Fruit fly (Drosophila melanogaster): ENCODE measurements around the gene bc10.

The bc10 gene

DNA sequence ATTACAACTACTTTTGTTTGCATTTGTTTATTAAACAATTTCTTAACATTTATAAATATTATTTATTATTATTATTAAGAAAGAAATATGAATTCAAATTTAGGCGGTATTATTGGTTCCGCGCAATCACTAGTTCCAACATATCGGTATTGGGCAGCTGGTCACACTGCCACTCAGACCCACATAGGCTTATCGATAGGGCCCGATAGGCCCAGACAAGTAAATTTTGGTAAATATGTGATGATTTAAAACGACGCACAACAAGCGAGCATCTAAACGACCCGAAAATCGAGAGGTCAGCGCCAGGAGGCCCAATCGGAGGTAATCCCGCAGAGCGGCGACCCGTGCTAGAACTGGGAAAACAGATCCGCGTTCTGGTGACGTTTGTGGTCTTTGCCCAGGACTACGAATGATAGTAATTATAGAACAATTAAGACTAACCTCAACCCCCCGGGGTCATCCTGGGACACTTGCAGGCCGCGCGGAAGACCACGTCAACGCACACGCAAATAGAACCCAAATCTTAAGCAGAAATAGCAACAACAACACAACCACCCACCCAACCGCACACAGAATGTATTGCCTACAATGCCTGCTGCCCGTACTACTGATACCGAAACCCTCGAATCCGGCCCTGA is at the start of gene bc10:
Gene bc10, plus strand, starts transcription at position 181 of the 638 bp plus-strand sequence.
- TF ChIP-seq Ets65A (GFP tag), result no peak
- TF ChIP-seq Mad (GFP tag; optimal IDR thresholded peaks at IDR 0.05), result no peak
- peak; percentile 75 for TF ChIP-seq CG4617 (GFP tag; optimal IDR thresholded peaks at IDR 0.05; ENCODE audit: borderline replicate concordance)
- peak; percentile 45 for TF ChIP-seq CG1603 (tag; optimal IDR thresholded peaks at IDR 0.05)
- TF ChIP-seq al (GFP tag; IDR thresholded peaks at IDR 0.05), result no peak
- peak; percentile 77 for TF ChIP-seq nerfin-2 (GFP tag; IDR thresholded peaks at IDR 0.05; ENCODE audit: partially characterized antibody)
- no peak for TF ChIP-seq ab (GFP tag; optimal IDR thresholded peaks at IDR 0.05)
- TF ChIP-seq salm (tag; optimal IDR thresholded peaks at IDR 0.05), result no peak
- peak; percentile 61 for TF ChIP-seq CG2116 (GFP tag; optimal IDR thresholded peaks at IDR 0.05)
- peak; percentile 89 for TF ChIP-seq unc-4 (GFP tag; IDR thresholded peaks at IDR 0.05; ENCODE audit: partially characterized antibody)
- TF ChIP-seq chn (GFP tag; optimal IDR thresholded peaks at IDR 0.05), result no peak
- TF ChIP-seq CG33557 (GFP tag; optimal IDR thresholded peaks at IDR 0.05), result no peak
- TF ChIP-seq vnd (GFP tag; IDR thresholded peaks at IDR 0.05; ENCODE audit: partially characterized antibody), result peak; percentile 76
- no peak for TF ChIP-seq jing (GFP tag; optimal IDR thresholded peaks at IDR 0.05)
- TF ChIP-seq CG15073 (GFP tag; optimal IDR thresholded peaks at IDR 0.05), result no peak
- TF ChIP-seq p53 (GFP tag; optimal IDR thresholded peaks at IDR 0.05), result no peak
- no peak for TF ChIP-seq CG12299 (tag; optimal IDR thresholded peaks at IDR 0.05)
- TF ChIP-seq corto (GFP tag; optimal IDR thresholded peaks at IDR 0.05), result no peak
- TF ChIP-seq trh (GFP tag; optimal IDR thresholded peaks at IDR 0.05), result no peak
- TF ChIP-seq en (GFP tag; optimal IDR thresholded peaks at IDR 0.05), result no peak
- TF ChIP-seq jumu (GFP tag; optimal IDR thresholded peaks at IDR 0.05), result no peak
- no peak for TF ChIP-seq CG3281 (GFP tag; optimal IDR thresholded peaks at IDR 0.05)
- TF ChIP-seq CG10959 (GFP tag; IDR thresholded peaks at IDR 0.05), result no peak
- TF ChIP-seq CG9797 (GFP tag; optimal IDR thresholded peaks at IDR 0.05), result peak; percentile 82
- TF ChIP-seq CG4360 (GFP tag; IDR thresholded peaks at IDR 0.05), result no peak
- no peak for TF ChIP-seq dpn (GFP tag; optimal IDR thresholded peaks at IDR 0.05)
- TF ChIP-seq CG5180 (GFP tag; optimal IDR thresholded peaks at IDR 0.05), result no peak
- no peak for TF ChIP-seq Oaz (GFP tag; IDR thresholded peaks at IDR 0.05)
- TF ChIP-seq pzg (GFP tag; optimal IDR thresholded peaks at IDR 0.05), result peak; percentile 85
- peak; percentile 97 for TF ChIP-seq E2f2 (GFP tag; IDR thresholded peaks at IDR 0.05)
- no peak for TF ChIP-seq CG7839 (tag; optimal IDR thresholded peaks at IDR 0.05)
- no peak for TF ChIP-seq CG11085 (GFP tag; IDR thresholded peaks at IDR 0.05)
- TF ChIP-seq CG16815 (GFP tag; optimal IDR thresholded peaks at IDR 0.05), result no peak
- TF ChIP-seq Ssrp (tag; optimal IDR thresholded peaks at IDR 0.05), result no peak
- TF ChIP-seq CG14710 (tag; optimal IDR thresholded peaks at IDR 0.05), result peak; percentile 30
- TF ChIP-seq CG43689 (GFP tag; IDR thresholded peaks at IDR 0.05), result no peak
- no peak for TF ChIP-seq CG16863 (GFP tag; optimal IDR thresholded peaks at IDR 0.05)
- TF ChIP-seq Bgb (GFP tag; IDR thresholded peaks at IDR 0.05; ENCODE audit: partially characterized antibody), result peak; percentile 94
- TF ChIP-seq CG17361 (GFP tag; IDR thresholded peaks at IDR 0.05), result no peak
- TF ChIP-seq zen2 (GFP tag; IDR thresholded peaks at IDR 0.05; ENCODE audit: partially characterized antibody), result peak; percentile 54; the same call in 1 of the 3 replicates
- TF ChIP-seq CG13287 (GFP tag; IDR thresholded peaks at IDR 0.05; ENCODE audit: partially characterized antibody), result peak; percentile 92
- TF ChIP-seq BtbVII (GFP tag; optimal IDR thresholded peaks at IDR 0.05), result no peak
- TF ChIP-seq HLH4C (GFP tag; IDR thresholded peaks at IDR 0.05; ENCODE audit: partially characterized antibody), result peak; percentile 78; the same call in 2 of the 3 replicates
- TF ChIP-seq H15 (GFP tag; IDR thresholded peaks at IDR 0.05), result no peak
- peak; percentile 10 for TF ChIP-seq CG10267 (tag; optimal IDR thresholded peaks at IDR 0.05)
- peak; percentile 1 for TF ChIP-seq Ets97D (GFP tag; optimal IDR thresholded peaks at IDR 0.05)
- TF ChIP-seq CG17186 (GFP tag; optimal IDR thresholded peaks at IDR 0.05), result peak; percentile 72
- TF ChIP-seq Xrp1 (GFP tag; IDR thresholded peaks at IDR 0.05), result no peak
- peak; percentile 22 for TF ChIP-seq lbe (GFP tag; optimal IDR thresholded peaks at IDR 0.05)
- TF ChIP-seq CG11560 (tag; IDR thresholded peaks at IDR 0.05), result no peak
